Fruit fly (Drosophila melanogaster): ENCODE results near the gene CycJ.

CycJ gene

DNA sequence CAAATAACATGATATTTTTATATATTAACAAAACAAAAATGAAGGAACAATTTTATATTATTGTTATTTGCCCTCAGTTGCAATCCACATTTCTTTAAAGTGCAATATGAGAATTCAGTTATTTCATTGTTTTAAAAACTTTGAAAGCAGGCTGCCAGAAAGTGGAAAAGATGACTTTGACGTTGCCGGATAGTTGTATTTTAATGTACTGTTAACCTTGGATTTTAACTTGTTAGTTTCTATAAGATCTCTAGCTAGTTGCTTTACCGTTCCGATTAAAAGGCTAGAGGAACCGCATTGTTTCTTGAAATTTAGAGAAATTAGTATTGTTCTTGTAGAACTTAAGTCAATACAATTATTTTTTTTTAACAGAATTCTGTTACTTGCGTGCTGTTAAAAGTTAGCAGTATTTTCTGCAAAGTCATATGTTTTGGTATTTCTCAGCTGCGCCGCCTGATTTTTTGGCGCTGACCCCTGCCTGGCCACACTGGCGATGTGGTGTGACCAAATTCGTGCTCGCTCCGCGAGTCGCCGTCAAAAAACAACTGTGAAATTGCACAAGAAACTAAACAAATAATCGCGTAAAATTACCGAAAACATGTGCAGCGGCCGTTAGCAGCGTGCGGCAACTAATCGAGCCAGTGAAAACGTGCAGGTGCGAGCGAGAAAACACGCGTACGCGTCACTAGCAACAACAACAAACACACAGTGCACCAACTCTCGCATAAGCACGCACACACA is 49.2 kb downstream of the CycJ start, which contains the start of gene Eip63E (continued):
- peak; percentile 61 for TF ChIP-seq Adf1 (GFP tag; IDR thresholded peaks at IDR 0.05)
- no peak; the same call in 1 of the 2 replicates for TF ChIP-seq unc-4 (GFP tag; IDR thresholded peaks at IDR 0.05; ENCODE audit: partially characterized antibody)
- no peak for TF ChIP-seq CG6654 (GFP tag; optimal IDR thresholded peaks at IDR 0.05)
- TF ChIP-seq lmd (GFP tag; IDR thresholded peaks at IDR 0.05): no peak
- no peak for TF ChIP-seq dmrt99B (tag; optimal IDR thresholded peaks at IDR 0.05)
- no peak for TF ChIP-seq seq (GFP tag; IDR thresholded peaks at IDR 0.05)
- TF ChIP-seq grn (GFP tag; optimal IDR thresholded peaks at IDR 0.05): no peak
- peak; percentile 45 for TF ChIP-seq Hmr (GFP tag; optimal IDR thresholded peaks at IDR 0.05)
- TF ChIP-seq CG15479 (GFP tag; optimal IDR thresholded peaks at IDR 0.05): peak; percentile 11
- no peak for TF ChIP-seq esg (GFP tag; conservative IDR thresholded peaks at IDR 0.05)
- no peak for TF ChIP-seq E2f1 (GFP tag; IDR thresholded peaks at IDR 0.05)
- no peak for TF ChIP-seq ro (GFP tag; IDR thresholded peaks at IDR 0.05)
- no peak for TF ChIP-seq CG8281 (tag; optimal IDR thresholded peaks at IDR 0.05)
- no peak for TF ChIP-seq toy (GFP tag; IDR thresholded peaks at IDR 0.05)
- peak; percentile 4 for TF ChIP-seq CG9727 (GFP tag; optimal IDR thresholded peaks at IDR 0.05)
- no peak for TF ChIP-seq al (GFP tag; IDR thresholded peaks at IDR 0.05)
- no peak for TF ChIP-seq ham (GFP tag; IDR thresholded peaks at IDR 0.05)
- peak; percentile 53; the same call in 2 of the 4 replicates for TF ChIP-seq Dll (GFP tag; IDR thresholded peaks at IDR 0.05; ENCODE audit: partially characterized antibody)
- TF ChIP-seq Sox100B (GFP tag; optimal IDR thresholded peaks at IDR 0.05): no peak
- TF ChIP-seq Hmx (GFP tag; optimal IDR thresholded peaks at IDR 0.05): no peak
- peak in 1 of 2 experiments; percentile 37 for TF ChIP-seq Pdp1 (GFP tag; optimal IDR thresholded peaks at IDR 0.05)
- no peak for TF ChIP-seq fru (optimal IDR thresholded peaks at IDR 0.05)
- TF ChIP-seq Camta (GFP tag; optimal IDR thresholded peaks at IDR 0.05): no peak
- TF ChIP-seq pros (GFP tag; optimal IDR thresholded peaks at IDR 0.05): no peak
- TF ChIP-seq fd3F (GFP tag; optimal IDR thresholded peaks at IDR 0.05): no peak
- no peak for TF ChIP-seq PHDP (tag; optimal IDR thresholded peaks at IDR 0.05)
- TF ChIP-seq CG12219 (GFP tag; optimal IDR thresholded peaks at IDR 0.05): peak; percentile 1
- no peak for TF ChIP-seq Atf3 (GFP tag; optimal IDR thresholded peaks at IDR 0.05)
- TF ChIP-seq run (tag; optimal IDR thresholded peaks at IDR 0.05): peak; percentile 20
- TF ChIP-seq Ravus (GFP tag; IDR thresholded peaks at IDR 0.05): no peak
- TF ChIP-seq CG9817 (tag; optimal IDR thresholded peaks at IDR 0.05): no peak
- TF ChIP-seq CG12104 (GFP tag; optimal IDR thresholded peaks at IDR 0.05): no peak
- TF ChIP-seq p53 (GFP tag; optimal IDR thresholded peaks at IDR 0.05): no peak
- TF ChIP-seq Gsc (GFP tag; IDR thresholded peaks at IDR 0.05): no peak
- no peak for TF ChIP-seq prd (optimal IDR thresholded peaks at IDR 0.05)
- TF ChIP-seq prd (GFP tag; IDR thresholded peaks at IDR 0.05): no peak
- no peak for TF ChIP-seq pum (GFP tag; optimal IDR thresholded peaks at IDR 0.05)
- no peak for TF ChIP-seq H2.0 (GFP tag; IDR thresholded peaks at IDR 0.05)
- peak; percentile 21 for TF ChIP-seq Dp (GFP tag; optimal IDR thresholded peaks at IDR 0.05)
- TF ChIP-seq CG4820 (GFP tag; optimal IDR thresholded peaks at IDR 0.05): no peak
- TF ChIP-seq ab (GFP tag; optimal IDR thresholded peaks at IDR 0.05): no peak
- no peak for TF ChIP-seq bowl (GFP tag; IDR thresholded peaks at IDR 0.05)
- TF ChIP-seq CG7556 (GFP tag; optimal IDR thresholded peaks at IDR 0.05): no peak
- TF ChIP-seq pnt (GFP tag; optimal IDR thresholded peaks at IDR 0.05): no peak
- TF ChIP-seq CG6683 (GFP tag; optimal IDR thresholded peaks at IDR 0.05): no peak
- peak; percentile 65 for TF ChIP-seq ato (GFP tag; IDR thresholded peaks at IDR 0.05; ENCODE audit: partially characterized antibody)
- no peak for TF ChIP-seq CG7963 (GFP tag; IDR thresholded peaks at IDR 0.05; ENCODE audit: partially characterized antibody)
- no peak for TF ChIP-seq cato (GFP tag; optimal IDR thresholded peaks at IDR 0.05; ENCODE audit: borderline replicate concordance)
- no peak for TF ChIP-seq jigr1 (GFP tag; IDR thresholded peaks at IDR 0.05)
- no peak for TF ChIP-seq CG3995 (GFP tag; optimal IDR thresholded peaks at IDR 0.05)
- TF ChIP-seq ap (GFP tag; IDR thresholded peaks at IDR 0.05): no peak
